Worm (Caenorhabditis elegans): ENCODE data around the gene pud-3.

Gene pud-3

DNA sequence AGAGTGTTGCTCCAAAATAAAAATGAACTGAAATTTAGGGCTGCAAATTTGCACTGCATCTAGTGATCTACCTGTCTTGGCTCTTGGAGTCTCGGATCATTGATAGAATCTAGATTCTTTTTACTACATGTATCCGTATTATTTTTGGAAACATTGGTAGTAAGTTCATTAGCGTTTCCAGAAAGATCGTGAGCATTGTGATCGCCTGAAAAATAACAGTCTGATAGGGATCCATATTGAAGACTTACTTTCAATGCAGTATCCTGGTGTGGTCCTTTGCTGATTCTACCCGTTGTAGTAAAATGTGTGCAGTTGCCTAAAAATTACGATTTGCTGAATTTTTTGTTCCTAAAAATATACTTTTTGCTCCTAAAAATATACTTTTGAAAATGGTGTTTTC lies 18.6 kb downstream of the pud-3 start:
- TF ChIP-seq Y22D7AL.16 (tag; optimal IDR thresholded peaks at IDR 0.05) (no peak), pax-1 (tag; optimal IDR thresholded peaks at IDR 0.05) (no peak), ref-2 (tag; optimal IDR thresholded peaks at IDR 0.05) (no peak)

DNA sequence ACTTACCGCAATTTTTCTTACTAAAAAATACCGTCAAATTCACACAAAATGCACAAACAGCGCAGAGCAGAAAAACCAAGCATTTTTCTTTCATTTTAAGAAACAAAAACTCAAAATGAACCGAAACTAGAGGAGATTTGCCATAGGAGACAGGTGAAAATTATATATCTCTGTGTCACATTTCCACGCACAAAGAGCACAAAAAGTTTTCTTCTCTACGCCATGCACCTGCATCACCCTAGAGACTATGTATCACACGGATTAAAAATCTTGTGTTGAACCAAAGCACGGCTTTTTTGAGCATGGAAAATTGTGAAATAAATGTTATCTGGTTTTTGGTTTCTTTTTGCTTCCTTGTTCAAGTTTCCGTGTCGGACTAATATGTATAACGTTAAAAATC lies 21.2 kb downstream of the pud-3 start, which contains the start of gene irld-15:
Gene irld-15 (minus strand): TSS at position 101 of the 400 bp plus-strand sequence.
- no peak for TF ChIP-seq ceh-24 (tag; optimal IDR thresholded peaks at IDR 0.05)
- no peak for TF ChIP-seq syd-9 (tag; optimal IDR thresholded peaks at IDR 0.05)
- TF ChIP-seq unc-86 (tag; optimal IDR thresholded peaks at IDR 0.05) = no peak

DNA sequence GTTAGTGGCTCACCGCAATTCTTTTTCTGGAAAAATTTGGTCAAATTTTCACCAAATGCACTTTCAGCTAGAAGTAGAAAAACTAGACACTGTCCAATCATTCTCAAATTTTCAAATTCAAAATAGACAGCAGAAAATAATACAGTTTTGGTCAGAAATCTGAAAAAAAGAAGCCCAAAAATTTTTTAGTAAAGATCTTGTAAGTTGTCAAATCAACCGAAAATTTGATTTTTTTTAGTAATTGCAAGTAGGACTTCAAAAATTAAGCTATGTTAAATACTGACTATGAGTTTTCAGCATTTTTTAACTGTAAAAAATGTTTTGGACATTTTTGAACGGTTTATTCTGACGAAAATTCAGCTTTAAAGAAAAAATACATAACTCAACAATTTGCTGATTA lies 24.0 kb downstream of the pud-3 start, which contains the start of gene Y19D10B.8:
Gene Y19D10B.8 (minus strand): TSS at position 101 of the 400 bp plus-strand sequence.
- TF ChIP-seq ref-2 (tag; optimal IDR thresholded peaks at IDR 0.05) = no peak
- TF ChIP-seq ceh-6 (GFP tag; optimal IDR thresholded peaks at IDR 0.05) = no peak
- TF ChIP-seq mec-3 (tag; optimal IDR thresholded peaks at IDR 0.05; ENCODE audit: borderline replicate concordance) = no peak
- TF ChIP-seq fax-1 (tag; optimal IDR thresholded peaks at IDR 0.05) = no peak
- no peak for TF ChIP-seq sox-2 (GFP tag; IDR thresholded peaks at IDR 0.05)
- TF ChIP-seq ceh-22 (tag; optimal IDR thresholded peaks at IDR 0.05) = no peak
- no peak for TF ChIP-seq ttx-3 (tag; optimal IDR thresholded peaks at IDR 0.05)
- TF ChIP-seq pat-9 (tag; optimal IDR thresholded peaks at IDR 0.05) = no peak
- TF ChIP-seq ceh-2 (tag; optimal IDR thresholded peaks at IDR 0.05) = no peak
- TF ChIP-seq pqm-1 (tag; optimal IDR thresholded peaks at IDR 0.05) = no peak
- no peak for TF ChIP-seq lim-6 (tag; optimal IDR thresholded peaks at IDR 0.05)

DNA sequence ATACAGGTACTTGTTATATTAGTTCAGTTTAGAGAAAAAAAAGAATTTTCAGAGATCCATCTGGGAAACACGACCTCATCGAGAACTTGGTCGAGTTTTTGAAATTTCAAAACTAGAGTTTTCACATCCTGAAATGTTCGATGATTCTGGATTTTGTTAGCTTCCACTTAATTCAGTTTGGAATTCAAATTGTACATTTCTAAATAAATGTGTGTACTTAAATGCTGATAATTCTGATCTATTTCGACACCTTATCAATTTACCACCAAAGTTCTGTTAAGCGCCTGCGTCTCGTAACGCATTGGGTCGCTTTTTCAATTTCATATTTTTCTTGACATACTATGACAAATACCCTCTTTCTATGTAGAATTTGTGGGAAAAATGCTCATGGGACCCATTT lies 30.4 kb downstream of the pud-3 start, which contains the start of gene nhr-226:
Gene nhr-226 (plus strand): TSS at position 301 of the 400 bp plus-strand sequence.
- TF ChIP-seq Y22D7AL.16 (tag; optimal IDR thresholded peaks at IDR 0.05) (no peak), ref-2 (tag; optimal IDR thresholded peaks at IDR 0.05) (no peak), pha-2 (tag; optimal IDR thresholded peaks at IDR 0.05) (no peak), tbx-7 (tag; optimal IDR thresholded peaks at IDR 0.05) (no peak), ama-1 (optimal IDR thresholded peaks at IDR 0.05) (no peak), ceh-19 (GFP tag; optimal IDR thresholded peaks at IDR 0.05) (no peak), ceh-6 (GFP tag; optimal IDR thresholded peaks at IDR 0.05) (no peak), gmeb-2 (tag; optimal IDR thresholded peaks at IDR 0.05) (no peak), dve-1 (tag; optimal IDR thresholded peaks at IDR 0.05) (no peak), hlh-13 (GFP tag; optimal IDR thresholded peaks at IDR 0.05) (no peak), eyg-1 (tag; optimal IDR thresholded peaks at IDR 0.05) (no peak), ztf-16 (tag; optimal IDR thresholded peaks at IDR 0.05) (no peak), elt-2 (tag; optimal IDR thresholded peaks at IDR 0.05) (no peak)

DNA sequence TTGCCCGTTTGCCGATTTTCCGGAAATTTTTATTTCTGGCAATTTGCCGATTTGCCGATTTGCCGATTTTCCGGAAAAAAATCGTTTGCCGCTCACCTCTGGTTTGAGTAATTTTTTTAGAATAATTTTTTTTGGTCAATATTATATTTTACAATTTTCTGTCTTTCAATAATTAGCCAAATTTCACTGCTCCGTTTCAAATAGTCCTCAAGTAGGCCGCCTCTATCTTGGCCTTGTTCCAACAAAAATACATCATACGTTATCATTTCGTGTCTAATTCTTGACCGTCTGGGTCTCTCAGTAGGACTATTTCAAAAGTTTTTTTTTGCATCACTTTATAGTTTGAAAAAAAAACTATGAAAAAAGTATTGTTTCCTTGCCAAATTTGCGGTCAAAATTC lies 32.7 kb downstream of the pud-3 start, which contains the start of gene nhr-115:
Gene nhr-115 (plus strand): TSS at position 301 of the 400 bp plus-strand sequence.
- TF ChIP-seq pqm-1 (tag; optimal IDR thresholded peaks at IDR 0.05) (no peak), che-1 (tag; optimal IDR thresholded peaks at IDR 0.05) (no peak), ceh-2 (tag; optimal IDR thresholded peaks at IDR 0.05) (no peak), K09A11.1 (tag; optimal IDR thresholded peaks at IDR 0.05; ENCODE audit: insufficient read depth) (no peak), pag-3 (tag; optimal IDR thresholded peaks at IDR 0.05; ENCODE audit: borderline replicate concordance) (no peak), gmeb-2 (tag; optimal IDR thresholded peaks at IDR 0.05) (no peak), pha-2 (tag; optimal IDR thresholded peaks at IDR 0.05) (no peak), nhr-232 (tag; optimal IDR thresholded peaks at IDR 0.05) (no peak), ets-4 (tag; optimal IDR thresholded peaks at IDR 0.05) (no peak), mec-3 (tag; optimal IDR thresholded peaks at IDR 0.05; ENCODE audit: borderline replicate concordance) (no peak)

DNA sequence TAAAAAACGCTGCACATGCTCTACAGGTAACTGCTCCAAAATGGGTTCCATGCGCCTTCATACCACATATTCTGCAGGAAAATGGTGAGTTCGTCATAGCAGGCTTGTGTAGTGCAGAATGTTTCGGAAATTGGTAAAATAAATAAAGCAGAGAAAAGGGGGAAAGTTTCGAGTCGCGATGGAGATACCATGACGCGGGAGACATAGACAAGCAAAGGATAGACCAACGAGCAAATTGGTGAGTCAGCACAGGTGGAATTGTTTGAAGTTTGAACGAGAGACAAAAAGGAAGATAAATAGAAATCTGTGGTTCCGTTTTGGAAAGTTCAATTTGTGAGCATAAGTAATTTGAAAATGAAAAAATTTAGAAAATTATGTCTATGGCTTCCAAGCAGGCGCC lies 34.6 kb downstream of the pud-3 start, which contains the start of gene nhr-225:
Gene nhr-225 (minus strand): TSS at position 146 of the 400 bp plus-strand sequence.
- no peak for TF ChIP-seq pax-1 (tag; optimal IDR thresholded peaks at IDR 0.05)
- TF ChIP-seq elt-4 (tag; optimal IDR thresholded peaks at IDR 0.05) = no peak
- no peak for TF ChIP-seq sox-4 (tag; optimal IDR thresholded peaks at IDR 0.05)

All from whole organism, late embryonic.